Worm (Caenorhabditis elegans) whole organism, young adult: ENCODE measurements around the gene Y48G9A.6.

Source experiments
- F57C9.4 ChIP-seq: sonication (generic microtip); optimal IDR thresholded peaks from 2 replicates; lab custom pipeline; 2017; ENCODE audit warnings: mild to moderate bottlenecking, missing genetic modification characterization, missing compliant biosample characterization
- nhr-120 ChIP-seq: fragments of 200-800 bp; sonication (Bioruptor generic); IDR thresholded peaks from 2 replicates; pipeline ENCODE4 v1.3.6; 2022; ENCODE audit warnings: missing genetic modification characterization, missing compliant biosample characterization
- snpc-4 ChIP-seq, 5 experiments: fragments of 150-350 bp in 1 of 5; sonication (generic microtip) in 4 of 5; optimal IDR thresholded peaks; 2 replicates each; lab custom pipeline; 2014 to 2018; ENCODE audit warnings: missing genetic modification characterization in 5 of 5, missing biosample characterization in 3 of 5, antibody characterized with exemption in 2 of 5, mild to moderate bottlenecking in 2 of 5, missing compliant biosample characterization in 2 of 5, missing genotype in 2 of 5, moderate library complexity in 2 of 5, missing genetic modification reagents in 1 of 5
- unc-130 ChIP-seq: sonication (generic microtip); optimal IDR thresholded peaks from 2 replicates; lab custom pipeline; 2016; ENCODE audit warnings: missing genetic modification reagents, missing genetic modification characterization, missing compliant biosample characterization

- TF ChIP-seq F57C9.4 (tag; lab: Kevin White, UChicago), result no peak
- TF ChIP-seq unc-130 (GFP tag; lab: Kevin White, UChicago), result no peak
- TF ChIP-seq snpc-4 (GFP tag; optimal IDR thresholded peaks at IDR 0.05; lab: Kevin White, UChicago), result no peak
- TF ChIP-seq snpc-4 (tag; optimal IDR thresholded peaks at IDR 0.05; lab: Kevin White, UChicago), result no peak
- TF ChIP-seq nhr-120 (GFP tag; lab: Robert Waterston, UW), result no peak
Measured at ce11 chrIII:2133928-2134327, 16.3 kb downstream of the Y48G9A.6 start.
